Worm (Caenorhabditis elegans): ENCODE data around the gene sru-1.

sru-1 gene

DNA sequence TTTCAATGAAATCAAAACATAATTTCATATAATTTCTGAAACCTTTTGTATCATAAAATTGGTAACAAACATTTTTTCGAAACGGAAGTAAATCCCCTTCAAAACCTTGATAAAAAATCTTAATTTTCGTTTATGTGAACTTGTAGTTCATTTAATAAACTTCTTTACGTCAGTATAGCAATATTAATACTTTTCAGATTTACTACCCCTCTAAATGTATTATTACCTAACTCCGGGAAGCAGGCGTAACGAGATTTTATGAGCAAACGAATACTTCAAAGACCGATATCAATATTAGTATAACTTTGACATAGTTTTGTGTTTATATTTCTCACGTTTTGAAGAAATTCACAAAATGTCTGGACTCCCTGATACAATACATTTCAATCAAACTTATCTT lies at the start of gene sru-1:
Gene sru-1, plus strand, starts transcription at position 301 of the 400 bp plus-strand sequence.
- no peak for TF ChIP-seq dao-5 (tag; optimal IDR thresholded peaks at IDR 0.05)
- TF ChIP-seq W03F9.2 (tag; optimal IDR thresholded peaks at IDR 0.05): no peak
- TF ChIP-seq him-1 (tag; optimal IDR thresholded peaks at IDR 0.05): no peak

DNA sequence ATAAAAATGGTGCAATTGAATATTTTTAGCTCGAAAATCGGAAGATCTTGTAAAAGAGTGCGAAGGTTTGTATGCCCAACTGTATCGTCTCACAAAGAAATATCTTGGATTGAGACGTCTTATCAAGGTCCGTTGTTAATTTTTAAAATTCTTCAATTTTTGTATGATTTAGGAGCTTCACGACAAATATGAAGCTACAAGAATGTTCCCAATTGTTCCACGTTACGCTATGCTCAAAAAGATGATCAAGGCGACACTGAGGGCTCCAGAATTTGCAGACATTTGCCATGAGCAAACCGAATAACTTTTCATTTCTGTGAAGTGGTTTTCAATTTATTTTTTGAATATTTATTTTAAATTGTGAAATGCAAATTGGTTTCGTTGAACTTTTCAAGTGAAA lies 49.7 kb upstream of the sru-1 start:
- TF ChIP-seq him-1 (tag; optimal IDR thresholded peaks at IDR 0.05) (no peak), W03F9.2 (tag; optimal IDR thresholded peaks at IDR 0.05) (no peak), dao-5 (tag; optimal IDR thresholded peaks at IDR 0.05) (no peak)

DNA sequence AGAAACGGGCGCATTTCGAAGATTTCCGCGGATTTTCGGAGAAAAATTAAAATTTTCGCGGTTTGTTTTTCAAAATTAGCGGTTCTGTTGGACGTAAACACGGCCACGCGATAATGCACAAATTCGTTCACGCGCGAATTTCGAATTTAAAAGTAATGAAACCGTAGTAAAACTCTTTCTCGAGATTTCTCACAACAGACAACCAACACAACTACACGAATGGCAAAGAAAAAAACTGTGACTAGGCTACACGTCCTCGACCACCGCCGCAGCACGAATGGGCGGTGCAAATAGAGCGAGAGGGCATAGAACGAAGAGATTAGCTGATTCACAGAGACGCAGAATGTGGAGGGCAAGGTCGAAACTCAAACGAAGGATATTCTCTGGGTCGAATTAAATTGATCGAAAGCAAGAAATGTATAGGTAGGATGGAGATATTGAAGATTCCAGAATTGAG lies 47.5 kb upstream of the sru-1 start, which contains the start of gene idh-1:
Gene idh-1, minus strand, starts transcription at position 228 of the 457 bp plus-strand sequence.
- TF ChIP-seq him-1 (tag; optimal IDR thresholded peaks at IDR 0.05) (no peak), W03F9.2 (tag; optimal IDR thresholded peaks at IDR 0.05) (peak; percentile 36)

DNA sequence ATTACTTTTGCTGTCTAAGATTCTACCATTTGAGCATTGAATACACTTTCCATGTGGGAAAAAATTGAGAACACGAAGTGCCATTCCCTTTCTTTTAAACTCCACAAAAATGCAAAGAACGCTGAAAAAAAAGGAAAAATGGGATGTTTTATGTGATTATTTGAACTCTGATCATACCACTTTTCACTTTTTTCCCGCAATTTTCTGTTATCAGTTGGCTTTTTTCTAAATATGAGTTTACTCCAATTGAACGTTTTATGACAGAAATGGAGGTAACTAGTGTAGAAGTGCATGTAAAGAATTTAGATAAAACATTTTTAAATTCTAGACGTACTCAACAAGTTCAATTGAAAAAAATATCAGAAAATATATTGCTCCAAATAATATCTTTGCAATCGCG lies 47.0 kb upstream of the sru-1 start:
- no peak for TF ChIP-seq him-1 (tag; optimal IDR thresholded peaks at IDR 0.05)
- TF ChIP-seq dao-5 (tag; optimal IDR thresholded peaks at IDR 0.05): no peak
- no peak for TF ChIP-seq W03F9.2 (tag; optimal IDR thresholded peaks at IDR 0.05)

DNA sequence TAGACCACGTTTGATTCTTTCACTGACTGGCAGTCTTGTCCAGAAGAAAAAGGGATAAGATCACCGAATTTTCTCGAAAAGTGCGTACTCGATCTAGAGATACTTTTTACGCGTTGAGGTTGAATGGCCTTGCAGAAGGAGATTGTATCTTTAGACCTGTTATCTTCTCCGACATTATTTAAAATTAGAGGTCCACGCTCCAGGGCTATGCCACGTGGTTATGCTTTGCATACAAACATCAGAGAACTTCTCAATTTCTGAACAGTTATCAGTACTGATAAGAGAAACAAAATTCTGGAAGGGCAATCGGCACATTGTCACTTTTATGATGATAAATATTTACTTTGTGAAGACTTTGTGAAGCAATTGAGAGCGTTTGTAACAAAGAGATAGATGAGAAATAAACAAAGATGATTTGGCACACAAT lies 46.3 kb upstream of the sru-1 start:
- TF ChIP-seq W03F9.2 (tag; optimal IDR thresholded peaks at IDR 0.05) (peak; percentile 38), dao-5 (tag; optimal IDR thresholded peaks at IDR 0.05) (no peak)

DNA sequence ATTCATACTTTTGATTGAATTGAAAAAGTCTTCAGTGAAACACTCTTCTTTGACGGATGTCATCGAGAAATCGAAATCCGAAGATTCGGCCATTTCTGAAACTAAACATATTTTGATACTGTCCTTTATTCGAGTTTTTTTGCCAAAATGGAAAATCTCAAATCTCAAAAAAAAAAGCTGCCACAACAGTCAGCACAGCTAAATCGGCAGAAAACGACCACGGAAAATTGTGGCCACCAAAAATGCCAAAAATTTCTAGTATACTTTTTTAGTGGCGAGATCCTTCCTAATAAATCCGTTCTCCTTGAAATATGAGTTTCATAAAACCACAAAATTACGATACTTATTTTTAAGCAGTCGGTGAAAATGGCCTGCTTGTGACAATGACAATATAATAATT lies 44.5 kb upstream of the sru-1 start, which contains the start of gene F38E11.9:
Gene F38E11.9, minus strand, starts transcription at position 101 of the 400 bp plus-strand sequence.
- TF ChIP-seq W03F9.2 (tag; optimal IDR thresholded peaks at IDR 0.05) (no peak), dao-5 (tag; optimal IDR thresholded peaks at IDR 0.05) (no peak), him-1 (tag; optimal IDR thresholded peaks at IDR 0.05) (no peak)

DNA sequence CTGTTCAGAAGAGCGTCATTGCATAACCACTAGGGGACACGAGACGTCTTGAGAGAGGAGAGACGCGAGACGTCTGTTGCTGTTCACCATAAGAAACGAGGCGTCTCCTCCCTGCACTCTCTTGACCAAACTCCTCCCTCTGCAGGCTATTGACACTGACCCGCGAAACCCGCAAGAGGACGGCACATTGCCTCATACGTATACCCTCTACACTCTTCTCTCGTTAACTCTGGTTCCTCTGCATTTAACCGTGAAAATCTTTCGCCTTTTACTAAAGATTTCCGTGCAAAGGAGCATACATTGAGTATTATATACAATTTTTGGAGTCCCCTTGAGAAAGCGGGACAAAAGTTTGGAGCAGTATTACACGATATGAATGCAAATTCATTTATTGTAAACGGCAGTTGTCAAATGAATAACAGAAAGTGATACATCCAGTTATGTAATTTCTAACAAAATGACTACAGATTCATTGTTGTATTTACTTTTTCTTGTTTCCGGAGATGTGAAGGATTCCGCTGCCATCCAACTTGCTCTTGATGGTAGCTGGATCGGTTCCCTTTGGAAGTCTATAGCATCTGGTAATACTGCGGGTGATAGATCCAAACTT lies 43.9 kb upstream of the sru-1 start:
- TF ChIP-seq dao-5 (tag; optimal IDR thresholded peaks at IDR 0.05) (no peak), him-1 (tag; optimal IDR thresholded peaks at IDR 0.05) (peak; percentile 78), W03F9.2 (tag; optimal IDR thresholded peaks at IDR 0.05) (peak; percentile 87)

DNA sequence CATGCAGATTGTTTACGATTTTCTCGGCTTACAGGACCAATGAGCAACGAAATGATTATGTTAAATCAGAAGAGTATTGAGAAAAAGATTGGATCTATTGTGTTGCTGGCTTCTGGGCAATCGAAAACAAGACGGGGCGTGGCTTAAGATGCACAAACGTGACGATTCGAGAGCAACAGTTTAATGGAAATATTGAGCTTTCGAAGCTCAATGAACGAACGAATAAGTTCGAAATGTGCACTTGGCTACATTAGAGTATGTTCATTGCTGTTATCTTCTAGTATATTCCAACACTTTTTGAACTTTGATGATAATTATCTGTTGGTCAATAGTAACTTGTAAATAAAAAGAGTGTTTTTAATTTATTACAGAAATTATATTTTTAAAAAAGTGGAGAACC lies 43.0 kb upstream of the sru-1 start, which contains the start of gene hsp-12.3:
Gene hsp-12.3, minus strand, starts transcription at position 101 of the 400 bp plus-strand sequence.
- TF ChIP-seq W03F9.2 (tag; optimal IDR thresholded peaks at IDR 0.05) (no peak), him-1 (tag; optimal IDR thresholded peaks at IDR 0.05) (no peak), dao-5 (tag; optimal IDR thresholded peaks at IDR 0.05) (no peak)

DNA sequence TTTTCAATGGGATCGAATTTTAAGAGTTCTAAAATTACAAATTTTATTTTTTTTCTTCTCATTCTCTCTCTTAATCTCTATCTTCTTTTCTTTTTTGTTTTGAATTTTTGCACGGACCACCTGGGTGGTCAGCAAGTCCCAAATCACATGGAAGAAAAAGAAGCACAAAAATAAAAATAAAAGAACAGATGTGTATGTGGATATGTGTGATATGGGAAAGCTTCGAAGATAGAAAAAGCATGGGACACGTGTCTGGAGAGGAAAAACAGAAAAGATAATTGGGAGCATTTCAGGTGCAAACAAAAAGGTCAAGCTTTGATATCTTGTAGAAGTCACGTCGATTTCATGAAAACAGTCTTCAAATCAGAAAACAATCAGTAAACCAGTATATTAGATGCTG lies 41.2 kb upstream of the sru-1 start, which contains the start of gene hsp-12.6:
Gene hsp-12.6, minus strand, starts transcription at position 20 of the 400 bp plus-strand sequence.
- no peak for TF ChIP-seq dao-5 (tag; optimal IDR thresholded peaks at IDR 0.05)
- TF ChIP-seq W03F9.2 (tag; optimal IDR thresholded peaks at IDR 0.05): no peak
- TF ChIP-seq him-1 (tag; optimal IDR thresholded peaks at IDR 0.05): no peak

DNA sequence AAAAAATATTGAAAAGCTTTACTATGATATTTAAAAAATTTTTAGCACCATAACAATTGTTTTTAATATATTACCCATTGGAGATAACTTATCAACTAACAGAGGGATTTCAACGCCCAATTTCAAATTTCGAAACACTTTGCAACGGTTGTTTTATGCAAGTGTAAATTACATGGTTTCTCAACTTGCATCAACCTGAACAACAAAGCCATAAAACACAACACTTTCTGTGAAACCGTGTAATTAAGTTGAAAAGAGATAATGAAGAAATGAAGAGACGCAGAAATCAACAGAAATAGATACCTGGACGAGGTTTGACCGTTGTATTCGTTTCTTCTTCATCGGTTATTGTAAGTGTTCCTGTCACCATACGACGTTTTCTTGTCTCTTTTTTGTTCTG lies 38.0 kb upstream of the sru-1 start, which contains the start of gene cpin-1:
Gene cpin-1, plus strand, starts transcription at position 301 of the 400 bp plus-strand sequence.
- TF ChIP-seq dao-5 (tag; optimal IDR thresholded peaks at IDR 0.05) (no peak), him-1 (tag; optimal IDR thresholded peaks at IDR 0.05) (no peak), W03F9.2 (tag; optimal IDR thresholded peaks at IDR 0.05) (no peak)

DNA sequence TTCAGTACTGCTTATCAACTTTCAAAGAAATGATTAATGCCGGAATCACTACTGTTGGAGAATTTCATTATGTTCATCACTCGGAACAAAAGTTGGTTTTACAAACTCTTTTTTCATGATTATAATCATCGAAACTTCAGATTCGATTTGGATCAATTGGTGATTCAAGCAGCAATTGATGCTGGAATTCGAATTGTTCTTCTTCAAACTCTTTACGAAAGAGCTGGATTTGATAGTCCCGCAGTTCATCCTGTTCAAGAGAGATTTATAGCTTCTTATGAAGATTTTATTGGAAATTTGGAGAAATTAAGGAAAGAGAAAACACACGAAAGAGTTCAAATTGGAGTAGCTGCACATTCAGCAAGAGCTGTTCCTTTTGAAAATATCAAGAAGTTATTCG lies 36.6 kb upstream of the sru-1 start:
- no peak for TF ChIP-seq him-1 (tag; optimal IDR thresholded peaks at IDR 0.05)
- TF ChIP-seq W03F9.2 (tag; optimal IDR thresholded peaks at IDR 0.05): no peak
- TF ChIP-seq dao-5 (tag; optimal IDR thresholded peaks at IDR 0.05): no peak

DNA sequence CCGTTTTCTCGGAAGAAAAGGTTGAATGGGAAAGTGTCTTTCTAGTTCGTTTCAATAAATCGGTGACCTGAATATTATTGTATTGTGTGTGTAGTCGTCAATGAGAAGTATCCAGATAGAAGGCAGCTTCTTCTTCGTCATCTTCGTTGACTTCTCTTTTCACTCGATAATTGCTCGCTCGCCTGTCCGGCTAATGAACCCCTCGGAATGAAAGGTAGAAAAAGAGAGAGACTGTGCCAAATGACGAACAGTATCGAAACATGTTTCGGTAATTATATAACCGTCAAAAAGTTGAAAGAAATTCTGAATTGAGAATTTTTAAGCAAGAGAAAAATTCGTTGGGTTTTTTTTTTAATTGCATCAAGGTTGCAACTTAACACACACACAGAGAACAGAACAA lies 31.0 kb upstream of the sru-1 start, which contains the start of gene cutl-17:
Gene cutl-17, minus strand, starts transcription at position 101 of the 400 bp plus-strand sequence.
- TF ChIP-seq dao-5 (tag; optimal IDR thresholded peaks at IDR 0.05): no peak
- TF ChIP-seq W03F9.2 (tag; optimal IDR thresholded peaks at IDR 0.05): no peak
- TF ChIP-seq him-1 (tag; optimal IDR thresholded peaks at IDR 0.05): no peak

DNA sequence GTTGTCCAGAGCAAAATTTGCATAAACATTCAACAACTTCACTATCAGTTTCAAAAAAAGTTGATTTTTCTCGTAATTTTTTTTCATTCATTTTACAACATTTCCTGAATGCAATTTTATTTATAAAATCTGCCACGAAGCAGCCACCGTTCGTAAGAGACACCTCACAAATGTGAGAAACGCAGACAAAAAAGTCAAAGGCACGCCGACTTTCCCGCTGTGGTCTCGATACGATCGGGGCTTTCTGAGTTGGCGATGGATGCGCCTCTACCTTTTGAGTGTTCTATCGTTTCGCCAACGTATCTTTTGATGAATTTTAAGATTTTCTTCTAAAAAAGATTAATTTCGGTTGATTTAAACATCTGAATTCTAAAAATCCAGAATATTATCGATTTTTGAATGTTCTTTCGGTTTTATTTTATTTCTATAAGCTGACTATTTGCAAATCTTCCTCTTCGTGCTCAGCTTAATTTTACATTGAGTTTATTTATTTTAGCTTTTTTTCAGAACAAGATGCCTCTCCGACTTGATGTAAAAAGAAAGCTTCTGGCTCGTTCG lies 29.1 kb upstream of the sru-1 start, which contains the start of gene copb-2:
Gene copb-2, plus strand, starts transcription at position 508 of the 558 bp plus-strand sequence.
- TF ChIP-seq W03F9.2 (tag; optimal IDR thresholded peaks at IDR 0.05): no peak
- TF ChIP-seq him-1 (tag; optimal IDR thresholded peaks at IDR 0.05): no peak
- no peak for TF ChIP-seq dao-5 (tag; optimal IDR thresholded peaks at IDR 0.05)

DNA sequence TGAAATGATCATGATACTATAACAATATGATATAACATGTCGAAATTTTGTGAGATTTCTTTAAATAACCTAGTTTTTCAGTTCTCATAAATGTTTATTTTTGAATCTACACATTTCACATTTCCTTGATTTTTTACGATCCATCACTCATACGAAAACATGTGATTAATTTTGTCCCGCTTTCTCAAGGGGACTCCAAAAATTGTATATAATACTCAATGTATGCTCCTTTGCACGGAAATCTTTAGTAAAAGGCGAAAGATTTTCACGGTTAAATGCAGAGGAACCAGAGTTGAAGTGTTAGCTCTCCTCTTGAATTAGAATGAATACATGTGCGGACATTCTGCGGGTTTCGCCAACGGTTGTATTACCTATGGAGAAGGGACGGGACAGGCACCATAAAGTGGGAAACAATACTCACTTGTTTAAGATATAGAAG lies 24.1 kb upstream of the sru-1 start:
- no peak for TF ChIP-seq dao-5 (tag; optimal IDR thresholded peaks at IDR 0.05)
- TF ChIP-seq W03F9.2 (tag; optimal IDR thresholded peaks at IDR 0.05): no peak
- no peak for TF ChIP-seq him-1 (tag; optimal IDR thresholded peaks at IDR 0.05)
